Worm (Caenorhabditis elegans) whole organism, L1 larva: ENCODE results near the gene W09B6.4.

Experiments
- elt-3 ChIP-seq, 6 experiments: fragments of 150-350 bp in 1 of 6; sonication (generic microtip); optimal IDR thresholded peaks; 2 replicates each; lab custom pipeline; 2017 to 2018; ENCODE audit warnings: missing biosample characterization in 6 of 6, missing genetic modification characterization in 6 of 6, inconsistent platforms in 1 of 6
- nhr-47 ChIP-seq: sonication (generic microtip); optimal IDR thresholded peaks from 2 replicates; lab custom pipeline; 2016; ENCODE audit warnings: mild to moderate bottlenecking, missing genetic modification characterization, moderate library complexity, missing compliant biosample characterization
- sox-4 ChIP-seq: sonication (generic microtip); optimal IDR thresholded peaks from 2 replicates; lab custom pipeline; 2016; ENCODE audit warnings: missing genetic modification characterization, missing compliant biosample characterization

DNA sequence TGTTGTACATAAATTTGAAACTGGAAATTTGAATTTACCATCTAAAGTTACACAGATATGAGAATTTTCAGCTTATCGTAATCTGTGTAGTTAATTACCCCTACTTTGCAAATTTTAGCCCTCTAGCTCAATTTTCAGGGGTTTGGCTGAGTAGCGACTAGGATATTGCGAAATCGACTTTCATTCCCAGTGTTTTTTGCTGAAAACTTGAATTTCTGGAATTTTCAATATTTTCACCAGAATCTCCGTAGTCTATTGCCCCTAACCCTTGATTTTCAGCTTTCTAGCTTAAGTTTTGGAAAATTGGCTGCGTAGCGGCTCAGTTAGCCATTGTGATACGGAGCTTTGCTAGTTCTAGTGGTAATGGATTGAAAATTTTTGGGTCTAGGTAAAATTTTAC is 16.5 kb upstream of the W09B6.4 start:
- TF ChIP-seq nhr-47 (tag; lab: Kevin White, UChicago) (no peak), elt-3 (tag; optimal IDR thresholded peaks at IDR 0.05; lab: Kevin White, UChicago) (no peak), sox-4 (tag; lab: Kevin White, UChicago) (no peak)
